Fruit fly (Drosophila melanogaster): Measurements from ENCODE around the gene Arts.

The Arts gene

dm6 chr3L:16642088-16642507 is 39.4 kb downstream of the Arts start:
- TF ChIP-seq hb (GFP tag; IDR thresholded peaks at IDR 0.05; ENCODE audit: partially characterized antibody): no peak
- no peak for TF ChIP-seq Jarid2 (GFP tag; optimal IDR thresholded peaks at IDR 0.05)
- peak; percentile 30 for TF ChIP-seq pnt (GFP tag; optimal IDR thresholded peaks at IDR 0.05)
- no peak for TF ChIP-seq CG17612 (GFP tag; IDR thresholded peaks at IDR 0.05)
- TF ChIP-seq run (tag; optimal IDR thresholded peaks at IDR 0.05): peak; percentile 11
- TF ChIP-seq CG6765 (GFP tag; optimal IDR thresholded peaks at IDR 0.05): no peak
- no peak for TF ChIP-seq gro (GFP tag; optimal IDR thresholded peaks at IDR 0.05)
- TF ChIP-seq Ssrp (tag; optimal IDR thresholded peaks at IDR 0.05): peak; percentile 82
- TF ChIP-seq CG30431 (GFP tag; optimal IDR thresholded peaks at IDR 0.05): peak; percentile 60
- TF ChIP-seq Eip74EF (GFP tag; optimal IDR thresholded peaks at IDR 0.05): peak in 1 of 2 experiments; percentile 69
- no peak for TF ChIP-seq fu2 (GFP tag; optimal IDR thresholded peaks at IDR 0.05)
- 0 out of 2 replicates have a peak, but pooled peaks have one; percentile 18 for TF ChIP-seq sob (GFP tag; IDR thresholded peaks at IDR 0.05)
- TF ChIP-seq CG10209 (GFP tag; optimal IDR thresholded peaks at IDR 0.05): peak; percentile 55
- no peak for TF ChIP-seq HLH3B (GFP tag; IDR thresholded peaks at IDR 0.05)
- TF ChIP-seq Dll (GFP tag; IDR thresholded peaks at IDR 0.05; ENCODE audit: partially characterized antibody): no peak
- peak; percentile 71 for TF ChIP-seq CG4424 (GFP tag; optimal IDR thresholded peaks at IDR 0.05)
- TF ChIP-seq HmgD (GFP tag; optimal IDR thresholded peaks at IDR 0.05): no peak
- peak; percentile 52; the same call in 1 of the 3 replicates for TF ChIP-seq croc (GFP tag; conservative IDR thresholded peaks at IDR 0.05)
- peak; percentile 90 for TF ChIP-seq nmo (GFP tag; optimal IDR thresholded peaks at IDR 0.05)
- TF ChIP-seq NFAT (GFP tag; IDR thresholded peaks at IDR 0.05): no peak
- TF ChIP-seq twi (tag; optimal IDR thresholded peaks at IDR 0.05): peak; percentile 28
- no peak for TF ChIP-seq CG9609 (GFP tag; optimal IDR thresholded peaks at IDR 0.05)
- peak; percentile 39; the same call in 1 of the 3 replicates for TF ChIP-seq CG7357 (GFP tag; IDR thresholded peaks at IDR 0.05)
- TF ChIP-seq hkb (optimal IDR thresholded peaks at IDR 0.05): no peak
- peak; percentile 28; the same call in 1 of the 2 replicates for TF ChIP-seq hkb (GFP tag; IDR thresholded peaks at IDR 0.05)
- TF ChIP-seq CG31224 (GFP tag; IDR thresholded peaks at IDR 0.05): no peak
- TF ChIP-seq CG6175 (GFP tag; IDR thresholded peaks at IDR 0.05): no peak
- TF ChIP-seq CG7556 (GFP tag; optimal IDR thresholded peaks at IDR 0.05): peak; percentile 76
- TF ChIP-seq fd3F (GFP tag; optimal IDR thresholded peaks at IDR 0.05): no peak
- TF ChIP-seq CG3163 (GFP tag; optimal IDR thresholded peaks at IDR 0.05): no peak
- TF ChIP-seq CG31388 (GFP tag; optimal IDR thresholded peaks at IDR 0.05): no peak
- TF ChIP-seq dysf (GFP tag; IDR thresholded peaks at IDR 0.05): no peak
- TF ChIP-seq Taf1 (GFP tag; IDR thresholded peaks at IDR 0.05): no peak
- TF ChIP-seq CG8089 (GFP tag; optimal IDR thresholded peaks at IDR 0.05): no peak
- TF ChIP-seq Bgb (GFP tag; IDR thresholded peaks at IDR 0.05; ENCODE audit: partially characterized antibody): no peak
- no peak for TF ChIP-seq sna (GFP tag; IDR thresholded peaks at IDR 0.05; ENCODE audit: partially characterized antibody)
- peak; percentile 53 for TF ChIP-seq Ptx1 (GFP tag; IDR thresholded peaks at IDR 0.05)
- no peak for TF ChIP-seq CG17568 (GFP tag; optimal IDR thresholded peaks at IDR 0.05)
- no peak for TF ChIP-seq zen2 (GFP tag; IDR thresholded peaks at IDR 0.05; ENCODE audit: partially characterized antibody)
- no peak for TF ChIP-seq CG15514 (GFP tag; optimal IDR thresholded peaks at IDR 0.05)
- no peak for TF ChIP-seq jigr1 (GFP tag; IDR thresholded peaks at IDR 0.05)
- peak; percentile 49 for TF ChIP-seq tap (tag; optimal IDR thresholded peaks at IDR 0.05)
- peak; percentile 63 for TF ChIP-seq CG3407 (GFP tag; optimal IDR thresholded peaks at IDR 0.05)
- TF ChIP-seq Ets97D (GFP tag; optimal IDR thresholded peaks at IDR 0.05): no peak
- TF ChIP-seq lilli (GFP tag; optimal IDR thresholded peaks at IDR 0.05): no peak
- TF ChIP-seq Neu2 (GFP tag; optimal IDR thresholded peaks at IDR 0.05; ENCODE audit: borderline replicate concordance): no peak
- no peak for TF ChIP-seq Ada2b (GFP tag; IDR thresholded peaks at IDR 0.05)
- peak; percentile 56; the same call in 1 of the 3 replicates for TF ChIP-seq CG11093 (GFP tag; IDR thresholded peaks at IDR 0.05)
- TF ChIP-seq D19A (tag; optimal IDR thresholded peaks at IDR 0.05): peak; percentile 65
- no peak for TF ChIP-seq Elba2 (GFP tag; optimal IDR thresholded peaks at IDR 0.05)
- no peak for TF ChIP-seq CG1647 (GFP tag; optimal IDR thresholded peaks at IDR 0.05)

Measured in whole organism, embryonic.